Fruit fly (Drosophila melanogaster) whole organism, embryonic: ENCODE data around the gene RpS14a.

Experiments
- Asciz ChIP-seq: fragments of 200-800 bp; sonication (Bioruptor generic); optimal IDR thresholded peaks from 2 replicates; lab custom pipeline; 2017; ENCODE audit warnings: missing biosample characterization, mild to moderate bottlenecking, missing genetic modification characterization, missing genetic modification reagents
- Atf3 ChIP-seq: fragments of 200-800 bp; sonication (Bioruptor generic); optimal IDR thresholded peaks from 3 replicates; lab custom pipeline; 2016; ENCODE audit warnings: missing biosample characterization, missing genetic modification characterization
- CG10321 ChIP-seq: fragments of 200-800 bp; sonication (Bioruptor generic); IDR thresholded peaks from 2 replicates; pipeline ENCODE4 v1.3.6; 2022; ENCODE audit warnings: missing biosample characterization, missing genetic modification characterization
- CG11504 ChIP-seq: fragments of 200-800 bp; sonication (Bioruptor generic); optimal IDR thresholded peaks from 3 replicates; lab custom pipeline; 2019; ENCODE audit warnings: missing biosample characterization, mild to moderate bottlenecking, missing genetic modification characterization, moderate library complexity
- CG12659 ChIP-seq: fragments of 200-800 bp; sonication (Bioruptor generic); optimal IDR thresholded peaks from 3 replicates; lab custom pipeline; 2017; ENCODE audit warnings: mild to moderate bottlenecking, missing biosample characterization, missing genetic modification reagents, missing genetic modification characterization
- CG13424 ChIP-seq: fragments of 200-800 bp; sonication (Bioruptor generic); optimal IDR thresholded peaks from 2 replicates; lab custom pipeline; 2019; ENCODE audit warnings: missing biosample characterization, mild to moderate bottlenecking, missing genetic modification characterization, moderate library complexity
- CG13775 ChIP-seq: fragments of 200-800 bp; sonication (Bioruptor generic); optimal IDR thresholded peaks from 3 replicates; lab custom pipeline; 2017; ENCODE audit warnings: missing biosample characterization, mild to moderate bottlenecking, missing genetic modification characterization
- CG14965 ChIP-seq: fragments of 200-800 bp; sonication (Bioruptor generic); optimal IDR thresholded peaks from 2 replicates; lab custom pipeline; 2016; ENCODE audit warnings: missing biosample characterization, missing genetic modification characterization, borderline replicate concordance
- CG15073 ChIP-seq: fragments of 200-800 bp; sonication (Bioruptor generic); optimal IDR thresholded peaks from 2 replicates; lab custom pipeline; 2016; ENCODE audit warnings: missing biosample characterization, missing genetic modification characterization
- CG1529 ChIP-seq: fragments of 200-800 bp; sonication (Bioruptor generic); optimal IDR thresholded peaks from 3 replicates; lab custom pipeline; 2018; ENCODE audit warnings: missing biosample characterization, missing genetic modification characterization
- CG1647 ChIP-seq: fragments of 200-800 bp; sonication (Bioruptor generic); optimal IDR thresholded peaks from 3 replicates; lab custom pipeline; 2016; ENCODE audit warnings: missing biosample characterization, missing genetic modification characterization
- CG16863 ChIP-seq: fragments of 200-800 bp; sonication (Bioruptor generic); optimal IDR thresholded peaks from 3 replicates; lab custom pipeline; 2016; ENCODE audit warnings: missing biosample characterization, missing genetic modification characterization
- CG18476 ChIP-seq: fragments of 200-800 bp; sonication (Bioruptor generic); optimal IDR thresholded peaks from 2 replicates; lab custom pipeline; 2016; ENCODE audit warnings: missing biosample characterization, mild to moderate bottlenecking, missing genetic modification characterization
- CG2712 ChIP-seq: fragments of 200-800 bp; optimal IDR thresholded peaks from 3 replicates; lab custom pipeline; 2019; ENCODE audit warnings: missing biosample characterization, mild to moderate bottlenecking, missing genetic modification characterization, moderate library complexity
- CG30431 ChIP-seq: fragments of 200-800 bp; sonication (Bioruptor generic); optimal IDR thresholded peaks from 2 replicates; lab custom pipeline; 2017; ENCODE audit warnings: missing biosample characterization, missing genetic modification characterization
- CG33213 ChIP-seq: fragments of 200-800 bp; sonication (Bioruptor generic); optimal IDR thresholded peaks from 3 replicates; lab custom pipeline; 2016; ENCODE audit warnings: missing biosample characterization, missing genetic modification characterization
- CG34224 ChIP-seq: fragments of 200-800 bp; sonication (Bioruptor generic); IDR thresholded peaks from 3 replicates; pipeline ENCODE4 v1.3.6; 2022; ENCODE audit warnings: missing biosample characterization, missing genetic modification characterization; ENCODE audit not compliant: partially characterized antibody
- CG34422 ChIP-seq: fragments of 200-800 bp; sonication (Bioruptor generic); IDR thresholded peaks from 3 replicates; pipeline ENCODE4 v1.3.6; 2022; ENCODE audit warnings: missing biosample characterization, missing genetic modification characterization
- CG7963 ChIP-seq: fragments of 200-800 bp; sonication (Bioruptor generic); IDR thresholded peaks from 3 replicates; pipeline ENCODE4 v1.3.6; 2022; ENCODE audit warnings: missing biosample characterization, missing genetic modification characterization; ENCODE audit not compliant: partially characterized antibody
- Dref ChIP-seq: fragments of 200-800 bp; sonication (Bioruptor generic); IDR thresholded peaks from 2 replicates; pipeline ENCODE4 v1.3.6; 2022; ENCODE audit warnings: missing biosample characterization, missing genetic modification characterization
- Ets97D ChIP-seq: fragments of 200-800 bp; sonication (Bioruptor generic); optimal IDR thresholded peaks from 3 replicates; lab custom pipeline; 2016; ENCODE audit warnings: missing biosample characterization, missing genetic modification characterization
- H2.0 ChIP-seq: fragments of 200-800 bp; sonication (Bioruptor generic); IDR thresholded peaks from 2 replicates; pipeline ENCODE4 v1.3.6; 2022; ENCODE audit warnings: missing biosample characterization, missing genetic modification characterization
- HLH3B ChIP-seq: fragments of 200-800 bp; sonication (Bioruptor generic); IDR thresholded peaks from 2 replicates; pipeline ENCODE4 v1.3.6; 2022; ENCODE audit warnings: missing biosample characterization, missing genetic modification characterization
- Hr51 ChIP-seq, 2 experiments: fragments of 200-800 bp; sonication (Bioruptor generic); optimal IDR thresholded peaks; 2 replicates in 1 of 2; 3 replicates in 1 of 2; lab custom pipeline; 2016 to 2018; ENCODE audit warnings: missing biosample characterization in 2 of 2, missing genetic modification characterization in 2 of 2, mild to moderate bottlenecking in 1 of 2, moderate library complexity in 1 of 2
- Mad ChIP-seq: fragments of 200-800 bp; sonication (Bioruptor generic); optimal IDR thresholded peaks from 2 replicates; lab custom pipeline; 2016; ENCODE audit warnings: missing biosample characterization, missing genetic modification characterization
- Sin3A ChIP-seq: fragments of >200 bp; optimal IDR thresholded peaks from 2 replicates; lab custom pipeline; 2018
- Sox100B ChIP-seq: fragments of 200-800 bp; sonication (Bioruptor generic); optimal IDR thresholded peaks from 3 replicates; lab custom pipeline; 2018; ENCODE audit warnings: missing biosample characterization, mild to moderate bottlenecking, missing genetic modification characterization
- abd-A ChIP-seq: fragments of 200-800 bp; sonication (Bioruptor generic); optimal IDR thresholded peaks from 3 replicates; lab custom pipeline; 2019; ENCODE audit warnings: missing biosample characterization, mild to moderate bottlenecking, missing genetic modification characterization, moderate library complexity
- amos ChIP-seq: fragments of 200-800 bp; sonication (Bioruptor generic); IDR thresholded peaks from 2 replicates; pipeline ENCODE4 v1.3.6; 2022; ENCODE audit warnings: missing biosample characterization, missing genetic modification characterization; ENCODE audit not compliant: partially characterized antibody
- ap ChIP-seq: fragments of 200-800 bp; sonication (Bioruptor generic); IDR thresholded peaks from 2 replicates; pipeline ENCODE4 v1.3.6; 2022; ENCODE audit warnings: missing biosample characterization, missing genetic modification characterization
- bab2 ChIP-seq: fragments of 200-800 bp; sonication (Bioruptor generic); optimal IDR thresholded peaks from 2 replicates; lab custom pipeline; 2016; ENCODE audit warnings: missing biosample characterization, missing genetic modification characterization
- chn ChIP-seq: fragments of 200-800 bp; sonication (Bioruptor generic); optimal IDR thresholded peaks from 2 replicates; lab custom pipeline; 2016; ENCODE audit warnings: missing biosample characterization, missing genetic modification characterization
- danr ChIP-seq: fragments of 200-800 bp; sonication (Bioruptor generic); IDR thresholded peaks from 2 replicates; pipeline ENCODE4 v1.3.6; 2022; ENCODE audit warnings: missing biosample characterization, missing genetic modification characterization
- dmrt99B ChIP-seq: fragments of 200-800 bp; sonication (Bioruptor generic); optimal IDR thresholded peaks from 2 replicates; lab custom pipeline; 2018; ENCODE audit warnings: missing biosample characterization, mild to moderate bottlenecking, missing genetic modification characterization, moderate library complexity
- eyg ChIP-seq: fragments of 200-800 bp; sonication (Bioruptor generic); optimal IDR thresholded peaks from 3 replicates; lab custom pipeline; 2016; ENCODE audit warnings: missing biosample characterization, missing genetic modification characterization
- fd64A ChIP-seq: fragments of 200-800 bp; sonication (Bioruptor generic); optimal IDR thresholded peaks from 3 replicates; lab custom pipeline; 2018; ENCODE audit warnings: missing biosample characterization, mild to moderate bottlenecking, missing genetic modification characterization
- gcm2 ChIP-seq: fragments of 200-800 bp; sonication (Bioruptor generic); optimal IDR thresholded peaks from 2 replicates; lab custom pipeline; 2016; ENCODE audit warnings: missing biosample characterization, missing genetic modification characterization
- hbn ChIP-seq: fragments of 200-800 bp; sonication (Bioruptor generic); IDR thresholded peaks from 2 replicates; pipeline ENCODE4 v1.3.6; 2022; ENCODE audit warnings: missing biosample characterization, missing genetic modification characterization; ENCODE audit not compliant: partially characterized antibody
- inv ChIP-seq: fragments of 200-800 bp; sonication (Bioruptor generic); IDR thresholded peaks from 2 replicates; pipeline ENCODE4 v1.3.6; 2022; ENCODE audit warnings: missing biosample characterization, missing genetic modification characterization; ENCODE audit not compliant: partially characterized antibody
- kay ChIP-seq: fragments of 200-800 bp; sonication (Bioruptor generic); optimal IDR thresholded peaks from 2 replicates; lab custom pipeline; 2016; ENCODE audit warnings: missing biosample characterization, missing genetic modification characterization
- ken ChIP-seq: fragments of 200-800 bp; sonication (Bioruptor generic); IDR thresholded peaks from 3 replicates; pipeline ENCODE4 v1.3.6; 2022; ENCODE audit warnings: missing biosample characterization, missing genetic modification characterization
- mld ChIP-seq: fragments of 200-800 bp; sonication (Bioruptor generic); IDR thresholded peaks from 3 replicates; pipeline ENCODE4 v1.3.6; 2022; ENCODE audit warnings: missing biosample characterization, missing genetic modification characterization; ENCODE audit not compliant: partially characterized antibody
- pfk ChIP-seq: fragments of 200-800 bp; sonication (Bioruptor generic); optimal IDR thresholded peaks from 2 replicates; lab custom pipeline; 2018; ENCODE audit warnings: missing biosample characterization, mild to moderate bottlenecking, missing genetic modification characterization, moderate library complexity
- pum ChIP-seq: fragments of 200-800 bp; sonication (Bioruptor generic); optimal IDR thresholded peaks from 2 replicates; lab custom pipeline; 2016; ENCODE audit warnings: missing biosample characterization, missing genetic modification characterization
- sd ChIP-seq: fragments of 200-800 bp; sonication (Bioruptor generic); optimal IDR thresholded peaks from 3 replicates; lab custom pipeline; 2018; ENCODE audit warnings: missing biosample characterization, mild to moderate bottlenecking, missing genetic modification characterization, moderate library complexity
- slbo ChIP-seq: fragments of 200-800 bp; sonication (Bioruptor generic); IDR thresholded peaks from 2 replicates; pipeline ENCODE4 v1.3.6; 2022; ENCODE audit warnings: missing biosample characterization, missing genetic modification characterization
- sug ChIP-seq: fragments of 200-800 bp; optimal IDR thresholded peaks from 2 replicates; lab custom pipeline; 2019; ENCODE audit warnings: missing biosample characterization, mild to moderate bottlenecking, missing genetic modification characterization, moderate library complexity
- usp ChIP-seq: fragments of >200 bp; optimal IDR thresholded peaks from 2 replicates; lab custom pipeline; 2017; ENCODE audit warnings: missing biosample characterization, missing genetic modification characterization

RpS14a gene

DNA sequence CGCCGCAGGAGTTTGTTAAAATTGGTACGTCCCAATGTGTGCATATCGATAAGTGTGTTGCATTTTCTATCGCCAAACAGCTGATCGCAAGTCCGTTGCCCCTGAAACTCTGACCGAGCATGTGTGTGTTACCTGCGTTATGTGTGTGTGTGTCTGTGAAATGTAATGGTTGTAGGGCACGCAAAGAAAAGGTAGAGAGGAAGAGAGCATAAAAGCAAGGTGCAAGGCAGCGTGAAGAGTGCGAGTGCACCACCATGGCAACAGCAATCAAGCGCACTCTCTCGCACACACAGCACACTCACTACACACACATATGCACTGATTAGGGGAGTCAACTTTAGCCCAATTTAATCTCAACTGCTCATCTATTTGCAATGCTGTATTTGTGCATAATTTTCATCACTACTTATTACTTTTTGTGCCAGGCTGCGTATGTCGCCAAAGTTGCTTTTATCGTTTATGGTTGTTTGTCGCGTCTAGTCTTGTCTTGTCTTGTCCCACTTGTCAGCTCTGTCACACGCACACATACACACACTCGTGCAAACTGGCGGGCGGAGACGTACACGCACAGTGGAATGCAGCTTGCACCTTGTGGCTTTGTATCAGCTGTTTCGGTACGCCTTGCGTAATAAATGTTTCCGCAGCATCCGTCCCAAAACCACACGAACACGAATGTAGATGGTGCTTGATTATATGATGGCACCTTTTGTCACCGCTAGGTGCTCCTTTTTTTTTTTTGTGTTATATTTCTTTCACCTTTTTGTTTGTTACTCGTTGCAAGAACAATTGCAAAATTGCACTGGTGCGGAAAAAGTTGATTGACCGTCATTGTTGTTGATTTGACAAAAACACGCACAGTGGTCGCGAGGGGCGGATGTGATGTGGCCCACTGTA, 4.3 kb downstream of the RpS14a start (continued):
- TF ChIP-seq Sox100B (GFP tag; lab: Kevin White, UChicago) (peak; percentile 93), slbo (GFP tag; lab: Robert Waterston, UW) (no peak), CG7963 (GFP tag; lab: Robert Waterston, UW) (no peak), kay (GFP tag; lab: Kevin White, UChicago) (peak; percentile 33), CG1647 (GFP tag; lab: Kevin White, UChicago) (peak; percentile 16), CG10321 (GFP tag; lab: Robert Waterston, UW) (peak; percentile 9; the same call in 1 of the 2 replicates), HLH3B (GFP tag; lab: Robert Waterston, UW) (peak; percentile 63; the same call in 1 of the 2 replicates), CG13775 (peak; percentile 77), CG13424 (peak; percentile 87), Ets97D (GFP tag; lab: Kevin White, UChicago) (peak; percentile 50), CG14965 (GFP tag; lab: Kevin White, UChicago) (peak; percentile 23), CG15073 (GFP tag; lab: Kevin White, UChicago) (peak; percentile 2), fd64A (peak; percentile 38), ap (GFP tag; lab: Robert Waterston, UW) (peak; percentile 47; the same call in 1 of the 2 replicates), dmrt99B (peak; percentile 90), sug (tag; lab: Kevin White, UChicago) (peak; percentile 42), hbn (GFP tag; lab: Robert Waterston, UW) (no peak), CG2712 (peak; percentile 89), mld (GFP tag; lab: Robert Waterston, UW) (no peak), gcm2 (GFP tag; lab: Kevin White, UChicago) (peak; percentile 23), CG34224 (GFP tag; lab: Robert Waterston, UW) (no peak), pum (GFP tag; lab: Kevin White, UChicago) (peak; percentile 86), abd-A (tag; lab: Kevin White, UChicago) (no peak), CG12659 (GFP tag; lab: Kevin White, UChicago) (peak; percentile 79), ken (GFP tag; lab: Robert Waterston, UW) (peak; percentile 66; the same call in 2 of the 3 replicates), chn (GFP tag; lab: Kevin White, UChicago) (peak; percentile 82), danr (GFP tag; lab: Robert Waterston, UW) (peak; percentile 61; the same call in 1 of the 2 replicates), CG30431 (GFP tag; lab: Kevin White, UChicago) (peak; percentile 86), Hr51 (GFP tag; optimal IDR thresholded peaks at IDR 0.05; lab: Kevin White, UChicago) (peak; percentile 50 to 82), CG16863 (peak; percentile 89), CG1529 (GFP tag; lab: Kevin White, UChicago) (peak; percentile 85), sd (peak; percentile 23), bab2 (GFP tag; lab: Kevin White, UChicago) (peak; percentile 79), CG11504 (peak; percentile 89), Mad (peak; percentile 46), Dref (GFP tag; lab: Robert Waterston, UW) (peak; percentile 14; the same call in 1 of the 2 replicates), CG18476 (GFP tag; lab: Kevin White, UChicago) (peak; percentile 66), Asciz (GFP tag; lab: Kevin White, UChicago) (peak; percentile 68), pfk (GFP tag; lab: Kevin White, UChicago) (no peak), inv (GFP tag; lab: Robert Waterston, UW) (no peak), H2.0 (GFP tag; lab: Robert Waterston, UW) (0 out of 2 replicates have a peak, but pooled peaks have one; percentile 40), Sin3A (no peak), CG34422 (GFP tag; lab: Robert Waterston, UW) (peak; percentile 58; the same call in 2 of the 3 replicates), amos (GFP tag; lab: Robert Waterston, UW) (no peak), CG33213 (peak; percentile 58), eyg (GFP tag; lab: Kevin White, UChicago) (peak; percentile 71), usp (GFP tag; lab: Kevin White, UChicago) (no peak), Atf3 (GFP tag; lab: Kevin White, UChicago) (peak; percentile 81)
